Fruit fly (Drosophila melanogaster) whole organism, embryonic: Measurements from ENCODE around the gene CG31131.
A peak's percentile ranks its signal among the peaks of the same experiment; 100 is the strongest.

ENCODE experiments used
- ATbp ChIP-seq: fragments of 200-800 bp; sonication (Bioruptor generic); optimal IDR thresholded peaks from 2 replicates; lab custom pipeline; 2017; ENCODE audit warnings: missing biosample characterization, mild to moderate bottlenecking, missing genetic modification characterization, missing genetic modification reagents
- CG10267 ChIP-seq: fragments of 200-800 bp; sonication (Bioruptor generic); optimal IDR thresholded peaks from 2 replicates; lab custom pipeline; 2018; ENCODE audit warnings: missing biosample characterization, mild to moderate bottlenecking, missing genetic modification characterization, moderate library complexity
- CG10366 ChIP-seq: fragments of 200-800 bp; sonication (Bioruptor generic); IDR thresholded peaks from 2 replicates; pipeline ENCODE4 v1.3.6; 2022; ENCODE audit warnings: missing biosample characterization, missing genetic modification characterization
- CG11085 ChIP-seq: fragments of 200-800 bp; sonication (Bioruptor generic); IDR thresholded peaks from 2 replicates; pipeline ENCODE4 v1.3.6; 2022; ENCODE audit warnings: missing biosample characterization, missing genetic modification characterization
- CG12769 ChIP-seq: fragments of 200-800 bp; sonication (Bioruptor generic); optimal IDR thresholded peaks from 2 replicates; lab custom pipeline; 2019; ENCODE audit warnings: missing biosample characterization, mild to moderate bottlenecking, missing genetic modification characterization, moderate library complexity
- CG12942 ChIP-seq: fragments of 200-800 bp; sonication (Bioruptor generic); optimal IDR thresholded peaks from 3 replicates; lab custom pipeline; 2016; ENCODE audit warnings: missing biosample characterization, missing genetic modification characterization
- CG1529 ChIP-seq: fragments of 200-800 bp; sonication (Bioruptor generic); optimal IDR thresholded peaks from 3 replicates; lab custom pipeline; 2018; ENCODE audit warnings: missing biosample characterization, missing genetic modification characterization
- CG16815 ChIP-seq: fragments of 200-800 bp; sonication (Bioruptor generic); optimal IDR thresholded peaks from 3 replicates; lab custom pipeline; 2017; ENCODE audit warnings: missing biosample characterization, mild to moderate bottlenecking, missing genetic modification characterization
- CG1832 ChIP-seq: fragments of 200-800 bp; sonication (Bioruptor generic); optimal IDR thresholded peaks from 2 replicates; lab custom pipeline; 2017; ENCODE audit warnings: missing biosample characterization, mild to moderate bottlenecking, missing genetic modification characterization, inconsistent platforms
- CG2202 ChIP-seq: fragments of 200-800 bp; sonication (Bioruptor generic); optimal IDR thresholded peaks from 2 replicates; lab custom pipeline; 2018; ENCODE audit warnings: missing biosample characterization, mild to moderate bottlenecking, missing genetic modification characterization
- CG30403 ChIP-seq: fragments of 200-800 bp; sonication (Bioruptor generic); optimal IDR thresholded peaks from 3 replicates; lab custom pipeline; 2016; ENCODE audit warnings: missing biosample characterization, missing genetic modification characterization
- CG31388 ChIP-seq: fragments of 200-800 bp; sonication (Bioruptor generic); optimal IDR thresholded peaks from 2 replicates; lab custom pipeline; 2016; ENCODE audit warnings: missing biosample characterization, missing genetic modification characterization
- CG42726 ChIP-seq: fragments of 200-800 bp; sonication (Bioruptor generic); IDR thresholded peaks from 2 replicates; pipeline ENCODE4 v1.3.6; 2022; ENCODE audit warnings: missing biosample characterization, missing genetic modification characterization; ENCODE audit not compliant: partially characterized antibody
- CG4404 ChIP-seq: fragments of 200-800 bp; sonication (Bioruptor generic); IDR thresholded peaks from 2 replicates; pipeline ENCODE4 v1.3.6; 2022; ENCODE audit warnings: missing biosample characterization, missing genetic modification characterization
- CG5953 ChIP-seq: fragments of 200-800 bp; sonication (Bioruptor generic); IDR thresholded peaks from 2 replicates; pipeline ENCODE4 v1.3.6; 2022; ENCODE audit warnings: missing biosample characterization, missing genetic modification characterization
- CG6689 ChIP-seq: fragments of 200-800 bp; sonication (Bioruptor generic); IDR thresholded peaks from 2 replicates; pipeline ENCODE4 v1.3.6; 2022; ENCODE audit warnings: missing biosample characterization, missing genetic modification characterization
- CG6765 ChIP-seq: fragments of 200-800 bp; sonication (Bioruptor generic); optimal IDR thresholded peaks from 3 replicates; lab custom pipeline; 2017; ENCODE audit warnings: missing biosample characterization, mild to moderate bottlenecking, missing genetic modification characterization
- CG7745 ChIP-seq: fragments of 200-800 bp; sonication (Bioruptor generic); optimal IDR thresholded peaks from 2 replicates; lab custom pipeline; 2018; ENCODE audit warnings: missing biosample characterization, mild to moderate bottlenecking, missing genetic modification characterization, moderate library complexity
- CG7839 ChIP-seq: fragments of 200-800 bp; sonication (Bioruptor generic); optimal IDR thresholded peaks from 3 replicates; lab custom pipeline; 2018; ENCODE audit warnings: missing biosample characterization, mild to moderate bottlenecking, missing genetic modification characterization, moderate library complexity
- CG8089 ChIP-seq: fragments of 200-800 bp; sonication (Bioruptor generic); optimal IDR thresholded peaks from 3 replicates; lab custom pipeline; 2016; ENCODE audit warnings: missing biosample characterization, missing genetic modification characterization
- D ChIP-seq, 2 experiments: fragments of 200-800 bp in 1 of 2; fragments of >200 bp in 1 of 2; sonication (Bioruptor generic) in 1 of 2; optimal IDR thresholded peaks; 2 replicates in 1 of 2; 3 replicates in 1 of 2; lab custom pipeline; 2017; ENCODE audit warnings: mild to moderate bottlenecking in 1 of 2, missing biosample characterization in 1 of 2, missing genetic modification characterization in 1 of 2, missing genetic modification reagents in 1 of 2
- Dek ChIP-seq: fragments of 200-800 bp; sonication (Bioruptor generic); optimal IDR thresholded peaks from 3 replicates; lab custom pipeline; 2019; ENCODE audit warnings: missing biosample characterization, mild to moderate bottlenecking, missing genetic modification characterization, moderate library complexity
- Dref ChIP-seq: fragments of 200-800 bp; sonication (Bioruptor generic); IDR thresholded peaks from 2 replicates; pipeline ENCODE4 v1.3.6; 2022; ENCODE audit warnings: missing biosample characterization, missing genetic modification characterization
- Ets65A ChIP-seq: fragments of 200-800 bp; sonication (Bioruptor generic); peaks from one replicate; lab custom pipeline; 2016; ENCODE audit warnings: missing biosample characterization, missing genetic modification characterization
- Fer2 ChIP-seq: fragments of 200-800 bp; sonication (Bioruptor generic); optimal IDR thresholded peaks from 2 replicates; lab custom pipeline; 2018; ENCODE audit warnings: missing biosample characterization, mild to moderate bottlenecking, missing genetic modification characterization, moderate library complexity
- Kr ChIP-seq: fragments of 200-800 bp; sonication (Bioruptor generic); optimal IDR thresholded peaks from 2 replicates; lab custom pipeline; 2017; ENCODE audit warnings: missing biosample characterization, mild to moderate bottlenecking, missing genetic modification characterization
- NfI ChIP-seq: fragments of 200-800 bp; sonication (Bioruptor generic); optimal IDR thresholded peaks from 3 replicates; lab custom pipeline; 2018; ENCODE audit warnings: missing biosample characterization, mild to moderate bottlenecking, missing genetic modification characterization, moderate library complexity
- Poxn ChIP-seq: fragments of 200-800 bp; sonication (Bioruptor generic); IDR thresholded peaks from 2 replicates; pipeline ENCODE4 v1.3.6; 2022; ENCODE audit warnings: missing biosample characterization, missing genetic modification characterization
- Side ChIP-seq: fragments of 200-800 bp; sonication (Bioruptor generic); optimal IDR thresholded peaks from 2 replicates; lab custom pipeline; 2016; ENCODE audit warnings: missing biosample characterization, missing genetic modification characterization
- Sry-δ ChIP-seq: fragments of 200-800 bp; sonication (Bioruptor generic); optimal IDR thresholded peaks from 2 replicates; lab custom pipeline; 2016; ENCODE audit warnings: missing biosample characterization, missing genetic modification characterization
- Stat92E ChIP-seq, 3 experiments: fragments of >200 bp in 2 of 3; fragments of 200-800 bp in 1 of 3; sonication (Bioruptor generic) in 1 of 3; optimal IDR thresholded peaks; 2 replicates each; lab custom pipeline; 2017 to 2019; ENCODE audit warnings: missing biosample characterization in 3 of 3, missing genetic modification characterization in 3 of 3, mild to moderate bottlenecking in 1 of 3, moderate library complexity in 1 of 3
- ato ChIP-seq: fragments of 200-800 bp; sonication (Bioruptor generic); IDR thresholded peaks from 2 replicates; pipeline ENCODE4 v1.3.6; 2022; ENCODE audit warnings: missing biosample characterization, missing genetic modification characterization; ENCODE audit not compliant: partially characterized antibody
- dmrt11E ChIP-seq: fragments of 200-800 bp; sonication (Bioruptor generic); optimal IDR thresholded peaks from 3 replicates; lab custom pipeline; 2018; ENCODE audit warnings: missing biosample characterization, mild to moderate bottlenecking, missing genetic modification characterization, moderate library complexity
- fd102C ChIP-seq: fragments of 200-800 bp; sonication (Bioruptor generic); optimal IDR thresholded peaks from 2 replicates; lab custom pipeline; 2018; ENCODE audit warnings: missing biosample characterization, mild to moderate bottlenecking, missing genetic modification characterization, moderate library complexity
- fd3F ChIP-seq: fragments of 200-800 bp; sonication (Bioruptor generic); optimal IDR thresholded peaks from 2 replicates; lab custom pipeline; 2018; ENCODE audit warnings: missing biosample characterization, mild to moderate bottlenecking, missing genetic modification characterization, moderate library complexity
- gem ChIP-seq: fragments of 200-800 bp; sonication (Bioruptor generic); optimal IDR thresholded peaks from 2 replicates; lab custom pipeline; 2019; ENCODE audit warnings: missing biosample characterization, mild to moderate bottlenecking, missing genetic modification characterization, moderate library complexity
- hbn ChIP-seq: fragments of 200-800 bp; sonication (Bioruptor generic); IDR thresholded peaks from 2 replicates; pipeline ENCODE4 v1.3.6; 2022; ENCODE audit warnings: missing biosample characterization, missing genetic modification characterization; ENCODE audit not compliant: partially characterized antibody
- insv ChIP-seq, 2 experiments: fragments of 200-800 bp; sonication (Bioruptor generic); optimal IDR thresholded peaks; 3 replicates each; lab custom pipeline; 2016 to 2018; ENCODE audit warnings: missing biosample characterization in 2 of 2, missing genetic modification characterization in 2 of 2
- jigr1 ChIP-seq: fragments of 200-800 bp; sonication (Bioruptor generic); IDR thresholded peaks from 3 replicates; pipeline ENCODE4 v1.3.6; 2022; ENCODE audit warnings: missing biosample characterization, missing genetic modification characterization
- nau ChIP-seq: fragments of 200-800 bp; sonication (Bioruptor generic); optimal IDR thresholded peaks from 3 replicates; lab custom pipeline; 2017; ENCODE audit warnings: missing biosample characterization, mild to moderate bottlenecking, missing genetic modification characterization, missing genetic modification reagents
- nerfin-2 ChIP-seq: fragments of 200-800 bp; sonication (Bioruptor generic); IDR thresholded peaks from 2 replicates; pipeline ENCODE4 v1.3.6; 2022; ENCODE audit warnings: missing biosample characterization, missing genetic modification characterization; ENCODE audit not compliant: partially characterized antibody
- pb ChIP-seq: fragments of 200-800 bp; sonication (Bioruptor generic); optimal IDR thresholded peaks from 3 replicates; lab custom pipeline; 2016; ENCODE audit warnings: missing biosample characterization, missing genetic modification characterization
- pita ChIP-seq: fragments of 200-800 bp; sonication (Bioruptor generic); optimal IDR thresholded peaks from 2 replicates; lab custom pipeline; 2017; ENCODE audit warnings: missing biosample characterization, mild to moderate bottlenecking, missing genetic modification characterization
- row ChIP-seq: fragments of 200-800 bp; sonication (Bioruptor generic); IDR thresholded peaks from 3 replicates; pipeline ENCODE4 v1.3.6; 2022; ENCODE audit warnings: missing biosample characterization, missing genetic modification characterization
- schlank ChIP-seq: fragments of 200-800 bp; sonication (Bioruptor generic); optimal IDR thresholded peaks from 2 replicates; lab custom pipeline; 2018; ENCODE audit warnings: missing biosample characterization, mild to moderate bottlenecking, missing genetic modification characterization
- sens-2 ChIP-seq: fragments of 200-800 bp; sonication (Bioruptor generic); IDR thresholded peaks from 2 replicates; pipeline ENCODE4 v1.3.6; 2022; ENCODE audit warnings: missing biosample characterization, missing genetic modification characterization
- seq ChIP-seq: fragments of 200-800 bp; sonication (Bioruptor generic); IDR thresholded peaks from 2 replicates; pipeline ENCODE4 v1.3.6; 2022; ENCODE audit warnings: missing biosample characterization, missing genetic modification characterization
- sob ChIP-seq: fragments of 200-800 bp; sonication (Bioruptor generic); IDR thresholded peaks from 2 replicates; pipeline ENCODE4 v1.3.6; 2022; ENCODE audit warnings: missing biosample characterization, missing genetic modification characterization
- zen ChIP-seq: fragments of 200-800 bp; sonication (Bioruptor generic); optimal IDR thresholded peaks from 3 replicates; lab custom pipeline; 2018; ENCODE audit warnings: missing biosample characterization, mild to moderate bottlenecking, missing genetic modification characterization, moderate library complexity
- zfh1 ChIP-seq: fragments of 200-800 bp; sonication (Bioruptor generic); IDR thresholded peaks from 3 replicates; pipeline ENCODE4 v1.3.6; 2022; ENCODE audit warnings: missing biosample characterization, missing genetic modification characterization

Gene CG31131

dm6 chr3R:27919385-27919789 is 43.6 kb downstream of the CG31131 start, which contains the start of gene Boh1 (continued):
- TF ChIP-seq CG30403 (GFP tag; lab: Kevin White, UChicago) (peak; percentile 37), CG31388 (GFP tag; lab: Kevin White, UChicago) (no peak), pita (GFP tag; lab: Kevin White, UChicago) (no peak), Fer2 (tag; lab: Kevin White, UChicago) (peak; percentile 32), Dek (tag; lab: Kevin White, UChicago) (peak; percentile 28), zen (tag; lab: Kevin White, UChicago) (peak; percentile 3), insv (GFP tag; optimal IDR thresholded peaks at IDR 0.05; lab: Kevin White, UChicago) (no peak), sens-2 (GFP tag; lab: Robert Waterston, UW) (no peak), hbn (no peak), CG2202 (tag; lab: Kevin White, UChicago) (no peak), CG10366 (no peak), NfI (GFP tag; lab: Kevin White, UChicago) (peak; percentile 16), ATbp (no peak), fd102C (GFP tag; lab: Kevin White, UChicago) (no peak), Side (GFP tag; lab: Kevin White, UChicago) (no peak), CG4404 (GFP tag; lab: Robert Waterston, UW) (no peak), row (GFP tag; lab: Robert Waterston, UW) (peak; percentile 90), Dref (GFP tag; lab: Robert Waterston, UW) (no peak), D (optimal IDR thresholded peaks at IDR 0.05; lab: Kevin White, UChicago) (no peak), D (GFP tag; optimal IDR thresholded peaks at IDR 0.05; lab: Kevin White, UChicago) (no peak), CG12769 (tag; lab: Kevin White, UChicago) (no peak), CG8089 (GFP tag; lab: Kevin White, UChicago) (no peak), CG1832 (GFP tag; lab: Kevin White, UChicago) (no peak), CG16815 (GFP tag; lab: Kevin White, UChicago) (no peak), gem (tag; lab: Kevin White, UChicago) (peak; percentile 54), CG10267 (tag; lab: Kevin White, UChicago) (peak; percentile 76), sob (GFP tag; lab: Robert Waterston, UW) (no peak), zfh1 (GFP tag; lab: Robert Waterston, UW) (no peak), CG11085 (GFP tag; lab: Robert Waterston, UW) (no peak), Sry-δ (GFP tag; lab: Kevin White, UChicago) (no peak), CG7745 (no peak), CG12942 (GFP tag; lab: Kevin White, UChicago) (no peak), nerfin-2 (no peak), pb (GFP tag; lab: Kevin White, UChicago) (no peak), nau (GFP tag; lab: Kevin White, UChicago) (no peak), seq (no peak), jigr1 (GFP tag; lab: Robert Waterston, UW) (no peak; the same call in 2 of the 3 replicates), CG1529 (GFP tag; lab: Kevin White, UChicago) (no peak), schlank (tag; lab: Kevin White, UChicago) (no peak), Ets65A (no peak), CG42726 (no peak), Kr (no peak), CG6689 (GFP tag; lab: Robert Waterston, UW) (0 out of 2 replicates have a peak, but pooled peaks have one; percentile 27), CG5953 (GFP tag; lab: Robert Waterston, UW) (no peak), ato (GFP tag; lab: Robert Waterston, UW) (no peak), Poxn (no peak), CG6765 (peak; percentile 37), Stat92E (GFP tag; optimal IDR thresholded peaks at IDR 0.05; lab: Kevin White, UChicago) (no peak), fd3F (GFP tag; lab: Kevin White, UChicago) (peak; percentile 22), dmrt11E (tag; lab: Kevin White, UChicago) (peak; percentile 14), CG7839 (tag; lab: Kevin White, UChicago) (peak; percentile 44)
